Worm (Caenorhabditis elegans): ENCODE data around the gene K10B2.4.

Gene K10B2.4

ce11 chrII:6331222-6331830 lies 29.4 kb downstream of the K10B2.4 start, which contains the start of gene set-4 (continued):
- TF ChIP-seq zip-4 (GFP tag; optimal IDR thresholded peaks at IDR 0.05) (peak; percentile 70), lin-35 (GFP tag; optimal IDR thresholded peaks at IDR 0.05) (peak; percentile 91 to 94), nhr-12 (tag; optimal IDR thresholded peaks at IDR 0.05) (no peak), ztf-4 (tag; optimal IDR thresholded peaks at IDR 0.05) (peak; percentile 87), nhr-71 (tag; optimal IDR thresholded peaks at IDR 0.05) (peak; percentile 97), pax-3 (tag; optimal IDR thresholded peaks at IDR 0.05) (peak; percentile 80), nhr-20 (tag; optimal IDR thresholded peaks at IDR 0.05) (peak; percentile 97), swsn-7 (tag; optimal IDR thresholded peaks at IDR 0.05) (peak; percentile 96), rnt-1 (tag; optimal IDR thresholded peaks at IDR 0.05) (peak; percentile 96), unc-130 (tag; optimal IDR thresholded peaks at IDR 0.05) (peak; percentile 90), ceh-82 (tag; optimal IDR thresholded peaks at IDR 0.05) (peak; percentile 85 to 96 (median 92))

- TF ChIP-seq efl-1 (optimal IDR thresholded peaks at IDR 0.05) = no peak
- TF ChIP-seq efl-1 (GFP tag; optimal IDR thresholded peaks at IDR 0.05 in 1 of 2) = peak in 1 of 2 experiments; percentile 43
- peak; percentile 4 for TF ChIP-seq nhr-20 (tag; optimal IDR thresholded peaks at IDR 0.05)
- TF ChIP-seq ama-1 (optimal IDR thresholded peaks at IDR 0.05) = peak; percentile 37
- no peak for TF ChIP-seq fkh-4 (tag; optimal IDR thresholded peaks at IDR 0.05; ENCODE audit: borderline replicate concordance)
- TF ChIP-seq ceh-82 (tag; optimal IDR thresholded peaks at IDR 0.05) = no peak
- TF ChIP-seq nhr-19 (GFP tag; conservative IDR thresholded peaks at IDR 0.05) = no peak
- TF ChIP-seq elt-3 (tag; optimal IDR thresholded peaks at IDR 0.05) = no peak
- peak in 1 of 2 experiments; percentile 13 for TF ChIP-seq lsy-2 (tag; optimal IDR thresholded peaks at IDR 0.05)
- TF ChIP-seq vab-15 (tag; optimal IDR thresholded peaks at IDR 0.05) = no peak
- no peak for TF ChIP-seq mab-9 (GFP tag; IDR thresholded peaks at IDR 0.05)
- no peak for TF ChIP-seq dsc-1 (tag; optimal IDR thresholded peaks at IDR 0.05)
- no peak for TF ChIP-seq fkh-8 (tag; optimal IDR thresholded peaks at IDR 0.05)
- TF ChIP-seq nhr-77 (tag; optimal IDR thresholded peaks at IDR 0.05) = no peak
- TF ChIP-seq aly-2 (tag; optimal IDR thresholded peaks at IDR 0.05) = no peak
- TF ChIP-seq mep-1 (tag; optimal IDR thresholded peaks at IDR 0.05) = no peak
- TF ChIP-seq tlp-1 (tag; optimal IDR thresholded peaks at IDR 0.05) = peak; percentile 30
- no peak for TF ChIP-seq isw-1 (GFP tag; IDR thresholded peaks at IDR 0.05)
- no peak for TF ChIP-seq C34B4.2 (tag; optimal IDR thresholded peaks at IDR 0.05)
- peak in 1 of 2 experiments; percentile 65 for TF ChIP-seq lin-35 (GFP tag; optimal IDR thresholded peaks at IDR 0.05)
- TF ChIP-seq nhr-47 (tag; optimal IDR thresholded peaks at IDR 0.05) = no peak
- no peak for TF ChIP-seq ztf-4 (tag; optimal IDR thresholded peaks at IDR 0.05)
- TF ChIP-seq hpl-2 (GFP tag; optimal IDR thresholded peaks at IDR 0.05) = no peak
- TF ChIP-seq Y116A8C.19 (tag; optimal IDR thresholded peaks at IDR 0.05; ENCODE audit: borderline replicate concordance) = no peak
- TF ChIP-seq lin-14 (GFP tag; optimal IDR thresholded peaks at IDR 0.05) = peak; percentile 33
- TF ChIP-seq elt-2 (tag; optimal IDR thresholded peaks at IDR 0.05) = peak; percentile 95
- no peak for TF ChIP-seq unc-30 (tag; optimal IDR thresholded peaks at IDR 0.05)
- TF ChIP-seq nhr-90 (tag; optimal IDR thresholded peaks at IDR 0.05; ENCODE audit: poor library complexity) = peak; percentile 38
- no peak for TF ChIP-seq nhr-12 (tag; optimal IDR thresholded peaks at IDR 0.05)
- TF ChIP-seq pqm-1 (tag; optimal IDR thresholded peaks at IDR 0.05) = peak; percentile 37
- no peak for TF ChIP-seq xbp-1 (tag; optimal IDR thresholded peaks at IDR 0.05)
- TF ChIP-seq C04F5.9 (tag; optimal IDR thresholded peaks at IDR 0.05) = no peak
- no peak for TF ChIP-seq tbx-2 (tag; optimal IDR thresholded peaks at IDR 0.05)
- TF ChIP-seq snu-23 (GFP tag; optimal IDR thresholded peaks at IDR 0.05) = no peak
- no peak for TF ChIP-seq pag-3 (tag; optimal IDR thresholded peaks at IDR 0.05; ENCODE audit: borderline replicate concordance, insufficient read depth)
- TF ChIP-seq nhr-71 (tag; optimal IDR thresholded peaks at IDR 0.05) = peak; percentile 14
- TF ChIP-seq unc-130 (tag; optimal IDR thresholded peaks at IDR 0.05) = no peak
Observed at ce11 chrII:6328672-6329071, 32.1 kb downstream of the K10B2.4 start.
